Worm (Caenorhabditis elegans) whole organism, mixed stage, embryonic: ENCODE measurements around the gene npax-3.

Source experiments
- bed-3 ChIP-seq: fragments of 200-800 bp; sonication (Bioruptor generic); optimal IDR thresholded peaks from 3 replicates; lab custom pipeline; 2018; ENCODE audit warnings: mild to moderate bottlenecking, missing genetic modification characterization, moderate library complexity, missing compliant biosample characterization
- blmp-1 ChIP-seq: fragments of 150-350 bp; optimal IDR thresholded peaks from 2 replicates; lab custom pipeline; 2014; ENCODE audit warnings: missing biosample characterization, missing genetic modification characterization
- ceh-39 ChIP-seq: fragments of 150-350 bp; optimal IDR thresholded peaks from 2 replicates; lab custom pipeline; 2014; ENCODE audit warnings: missing biosample characterization, missing genetic modification characterization
- ceh-43 ChIP-seq: fragments of 200-800 bp; sonication (Bioruptor generic); optimal IDR thresholded peaks from 2 replicates; lab custom pipeline; 2018; ENCODE audit warnings: mild to moderate bottlenecking, missing genetic modification characterization, moderate library complexity, missing compliant biosample characterization
- cnd-1 ChIP-seq: fragments of 200-800 bp; sonication (Bioruptor generic); optimal IDR thresholded peaks from 2 replicates; lab custom pipeline; 2018; ENCODE audit warnings: mild to moderate bottlenecking, missing genetic modification characterization, missing compliant biosample characterization
- drap-1 ChIP-seq: fragments of 200-800 bp; sonication (Bioruptor generic); optimal IDR thresholded peaks from 3 replicates; lab custom pipeline; 2018; ENCODE audit warnings: mild to moderate bottlenecking, missing genetic modification characterization, missing compliant biosample characterization
- elt-1 ChIP-seq: sonication (generic microtip); optimal IDR thresholded peaks from 2 replicates; lab custom pipeline; 2017; ENCODE audit warnings: missing genetic modification characterization, mild to moderate bottlenecking, missing compliant biosample characterization, antibody characterized with exemption, moderate library complexity, borderline replicate concordance; ENCODE audit not compliant: insufficient read depth
- elt-3 ChIP-seq: fragments of 150-350 bp; optimal IDR thresholded peaks from 2 replicates; lab custom pipeline; 2014; ENCODE audit warnings: missing biosample characterization, missing genetic modification characterization
- hlh-1 ChIP-seq: fragments of 150-350 bp; optimal IDR thresholded peaks from 2 replicates; lab custom pipeline; 2014; ENCODE audit warnings: missing biosample characterization, missing genetic modification reagents, missing genetic modification characterization
- lin-13 ChIP-seq: fragments of 150-350 bp; optimal IDR thresholded peaks from 2 replicates; lab custom pipeline; 2014; ENCODE audit warnings: missing biosample characterization, missing genetic modification characterization
- lin-32 ChIP-seq: fragments of 200-800 bp; sonication (Bioruptor generic); optimal IDR thresholded peaks from 2 replicates; lab custom pipeline; 2018; ENCODE audit warnings: mild to moderate bottlenecking, missing genetic modification characterization, missing compliant biosample characterization
- lsy-2 ChIP-seq: fragments of 150-350 bp; optimal IDR thresholded peaks from 2 replicates; lab custom pipeline; 2014; ENCODE audit warnings: missing biosample characterization, missing genetic modification characterization
- mab-5 ChIP-seq: fragments of 150-350 bp; optimal IDR thresholded peaks from 2 replicates; lab custom pipeline; 2014; ENCODE audit warnings: missing biosample characterization, missing genetic modification characterization
- mep-1 ChIP-seq: fragments of 150-350 bp; optimal IDR thresholded peaks from 2 replicates; lab custom pipeline; 2017; ENCODE audit warnings: missing biosample characterization, missing genetic modification reagents, missing genetic modification characterization, inconsistent platforms
- mls-2 ChIP-seq: sonication (generic microtip); optimal IDR thresholded peaks from 2 replicates; lab custom pipeline; 2016; ENCODE audit warnings: mild to moderate bottlenecking, missing genetic modification characterization, moderate library complexity, missing compliant biosample characterization
- nhr-2 ChIP-seq: fragments of 150-350 bp; optimal IDR thresholded peaks from 2 replicates; lab custom pipeline; 2014; ENCODE audit warnings: missing biosample characterization, missing genetic modification characterization
- nhr-237 ChIP-seq: fragments of 150-350 bp; optimal IDR thresholded peaks from 2 replicates; lab custom pipeline; 2014; ENCODE audit warnings: missing biosample characterization, missing genetic modification characterization
- nhr-28 ChIP-seq: fragments of 150-350 bp; optimal IDR thresholded peaks from 2 replicates; lab custom pipeline; 2014; ENCODE audit warnings: missing biosample characterization, missing genetic modification characterization
- nhr-76 ChIP-seq: sonication (generic microtip); optimal IDR thresholded peaks from 2 replicates; lab custom pipeline; 2017; ENCODE audit warnings: missing biosample characterization, missing genetic modification characterization
- pha-4 ChIP-seq: fragments of 150-350 bp; optimal IDR thresholded peaks from 2 replicates; lab custom pipeline; 2018; ENCODE audit warnings: missing biosample characterization, missing genetic modification reagents, missing genetic modification characterization
- sem-2 ChIP-seq: fragments of 200-800 bp; sonication (Bioruptor generic); optimal IDR thresholded peaks from 2 replicates; lab custom pipeline; 2018; ENCODE audit warnings: mild to moderate bottlenecking, missing genetic modification characterization, missing compliant biosample characterization
- snpc-4 ChIP-seq: fragments of 150-350 bp; optimal IDR thresholded peaks from 2 replicates; lab custom pipeline; 2014; ENCODE audit warnings: missing biosample characterization, missing genetic modification characterization
- sptf-1 ChIP-seq: sonication (generic microtip); optimal IDR thresholded peaks from 2 replicates; lab custom pipeline; 2017; ENCODE audit warnings: mild to moderate bottlenecking, missing genetic modification characterization, moderate library complexity, missing compliant biosample characterization
- tbx-8 ChIP-seq: fragments of 200-800 bp; sonication (Bioruptor generic); optimal IDR thresholded peaks from 2 replicates; lab custom pipeline; 2018; ENCODE audit warnings: mild to moderate bottlenecking, missing genetic modification characterization, moderate library complexity, missing compliant biosample characterization
- unc-120 ChIP-seq: sonication (generic microtip); optimal IDR thresholded peaks from 2 replicates; lab custom pipeline; 2017; ENCODE audit warnings: missing genetic modification characterization, missing compliant biosample characterization; ENCODE audit not compliant: poor library complexity, severe bottlenecking
- unc-62 ChIP-seq: fragments of 150-350 bp; optimal IDR thresholded peaks from 2 replicates; lab custom pipeline; 2014; ENCODE audit warnings: missing biosample characterization, missing genetic modification reagents, missing genetic modification characterization
- zip-8 ChIP-seq: fragments of 150-350 bp; optimal IDR thresholded peaks from 2 replicates; lab custom pipeline; 2014; ENCODE audit warnings: missing biosample characterization, missing genetic modification characterization

Gene npax-3

ce11 chrIV:10798604-10799003, 29.3 kb downstream of the npax-3 start:
- TF ChIP-seq elt-3 (no peak), nhr-76 (tag; lab: Kevin White, UChicago) (no peak), unc-62 (GFP tag; lab: Kevin White, UChicago) (no peak), elt-1 (tag; lab: Kevin White, UChicago) (no peak), sptf-1 (tag; lab: Kevin White, UChicago) (no peak), mls-2 (tag; lab: Kevin White, UChicago) (no peak), pha-4 (no peak), mep-1 (tag; lab: Kevin White, UChicago) (no peak), drap-1 (GFP tag; lab: Kevin White, UChicago) (no peak)
- TF ChIP-seq, all 35 proteins: peak for 0

ce11 chrIV:10796707-10797106, 31.2 kb downstream of the npax-3 start:
- TF ChIP-seq bed-3 (GFP tag; lab: Kevin White, UChicago) (no peak), nhr-76 (tag; lab: Kevin White, UChicago) (no peak), sem-2 (GFP tag; lab: Kevin White, UChicago) (no peak), drap-1 (GFP tag; lab: Kevin White, UChicago) (no peak), ceh-39 (tag; lab: Kevin White, UChicago) (no peak), elt-1 (tag; lab: Kevin White, UChicago) (peak; percentile 57)

- TF ChIP-seq nhr-2 (tag; lab: Kevin White, UChicago), result no peak
- TF ChIP-seq, all 35 proteins: peak for 0
Measured at ce11 chrIV:10795678-10796077, 32.3 kb downstream of the npax-3 start.

ce11 chrIV:10790353-10790752, 37.6 kb downstream of the npax-3 start, which contains the start of gene pept-2:
pept-2 (plus strand) TSS chrIV:10790653.
- TF ChIP-seq nhr-237 (tag; lab: Kevin White, UChicago) (no peak), unc-62 (GFP tag; lab: Kevin White, UChicago) (no peak), hlh-1 (no peak), zip-8 (tag; lab: Kevin White, UChicago) (no peak)
- TF ChIP-seq, all 35 proteins: peak for 0

- TF ChIP-seq nhr-28 (tag; lab: Kevin White, UChicago) (no peak), ceh-43 (GFP tag; lab: Kevin White, UChicago) (no peak), unc-62 (GFP tag; lab: Kevin White, UChicago) (no peak)
Measured at ce11 chrIV:10786731-10787130, 41.2 kb downstream of the npax-3 start, which contains the start of gene srd-7. srd-7 (minus strand) TSS chrIV:10786831.

- TF ChIP-seq tbx-8 (GFP tag; lab: Kevin White, UChicago) (no peak), sem-2 (GFP tag; lab: Kevin White, UChicago) (no peak), mls-2 (tag; lab: Kevin White, UChicago) (no peak), ceh-39 (tag; lab: Kevin White, UChicago) (no peak), cnd-1 (no peak), lin-32 (GFP tag; lab: Kevin White, UChicago) (no peak), lsy-2 (tag; lab: Kevin White, UChicago) (no peak), nhr-237 (tag; lab: Kevin White, UChicago) (no peak), pha-4 (no peak), mab-5 (tag; lab: Kevin White, UChicago) (no peak), bed-3 (GFP tag; lab: Kevin White, UChicago) (no peak), nhr-2 (tag; lab: Kevin White, UChicago) (no peak), unc-120 (tag; lab: Kevin White, UChicago) (no peak), elt-3 (no peak)
Measured at ce11 chrIV:10784085-10784484, 43.9 kb downstream of the npax-3 start.

- TF ChIP-seq unc-120 (tag; lab: Kevin White, UChicago) (no peak), blmp-1 (tag; lab: Kevin White, UChicago) (no peak), sptf-1 (tag; lab: Kevin White, UChicago) (no peak), ceh-43 (GFP tag; lab: Kevin White, UChicago) (no peak), unc-62 (GFP tag; lab: Kevin White, UChicago) (no peak), mep-1 (tag; lab: Kevin White, UChicago) (no peak), zip-8 (tag; lab: Kevin White, UChicago) (no peak), snpc-4 (tag; lab: Kevin White, UChicago) (no peak), nhr-237 (tag; lab: Kevin White, UChicago) (no peak), lin-13 (tag; lab: Kevin White, UChicago) (no peak), sem-2 (GFP tag; lab: Kevin White, UChicago) (no peak), drap-1 (GFP tag; lab: Kevin White, UChicago) (no peak)
Measured at ce11 chrIV:10782014-10782413, 45.9 kb downstream of the npax-3 start.
